Fruit fly (Drosophila melanogaster) whole organism, prepupa: Measurements from ENCODE around the gene Dhc62B.

Experiments used
- Blimp-1 ChIP-seq: fragments of 200-800 bp; sonication (Bioruptor generic); optimal IDR thresholded peaks from 3 replicates; lab custom pipeline; 2017; ENCODE audit warnings: missing biosample characterization, missing genetic modification characterization, mild to moderate bottlenecking, moderate library complexity, missing genetic modification reagents
- CG10631 ChIP-seq: fragments of 200-800 bp; sonication (Bioruptor generic); optimal IDR thresholded peaks from 2 replicates; lab custom pipeline; 2016; ENCODE audit warnings: missing biosample characterization, missing genetic modification characterization
- CG11762 ChIP-seq: fragments of 200-800 bp; sonication (Bioruptor generic); optimal IDR thresholded peaks from 3 replicates; lab custom pipeline; 2016; ENCODE audit warnings: missing biosample characterization, missing genetic modification characterization; ENCODE audit not compliant: insufficient read depth
- CG11902 ChIP-seq: fragments of 200-800 bp; sonication (Bioruptor generic); optimal IDR thresholded peaks from 3 replicates; lab custom pipeline; 2016; ENCODE audit warnings: missing biosample characterization, missing genetic modification characterization
- CG15336 ChIP-seq: fragments of 200-800 bp; sonication (Bioruptor generic); IDR thresholded peaks from 2 replicates; pipeline ENCODE4 v1.3.6; 2022; ENCODE audit warnings: missing biosample characterization, missing genetic modification characterization
- CG1621 ChIP-seq: fragments of 200-800 bp; sonication (Bioruptor generic); optimal IDR thresholded peaks from 3 replicates; lab custom pipeline; 2018; ENCODE audit warnings: missing biosample characterization, mild to moderate bottlenecking, missing genetic modification characterization
- CG31627 ChIP-seq: fragments of 200-800 bp; sonication (Bioruptor generic); optimal IDR thresholded peaks from 3 replicates; lab custom pipeline; 2016; ENCODE audit warnings: missing biosample characterization, missing genetic modification characterization
- CG32006 ChIP-seq: fragments of 200-800 bp; sonication (Bioruptor generic); optimal IDR thresholded peaks from 3 replicates; lab custom pipeline; 2017; ENCODE audit warnings: missing biosample characterization, mild to moderate bottlenecking, missing genetic modification characterization
- CG34406 ChIP-seq: fragments of 200-800 bp; sonication (Bioruptor generic); optimal IDR thresholded peaks from 3 replicates; lab custom pipeline; 2016; ENCODE audit warnings: missing biosample characterization, missing genetic modification characterization
- CG3919 ChIP-seq: fragments of 200-800 bp; sonication (Bioruptor generic); optimal IDR thresholded peaks from 3 replicates; lab custom pipeline; 2016; ENCODE audit warnings: missing biosample characterization, missing genetic modification characterization
- CG6163 ChIP-seq: fragments of 200-800 bp; sonication (Bioruptor generic); IDR thresholded peaks from 3 replicates; pipeline ENCODE4 v1.3.6; 2022; ENCODE audit warnings: missing biosample characterization, missing genetic modification characterization
- CG6808 ChIP-seq: fragments of 200-800 bp; sonication (Bioruptor generic); optimal IDR thresholded peaks from 3 replicates; lab custom pipeline; 2017; ENCODE audit warnings: missing biosample characterization, missing genetic modification characterization, mild to moderate bottlenecking, moderate library complexity, missing genetic modification reagents
- CG6854 ChIP-seq: fragments of 200-800 bp; sonication (Bioruptor generic); optimal IDR thresholded peaks from 2 replicates; lab custom pipeline; 2017; ENCODE audit warnings: missing biosample characterization, mild to moderate bottlenecking, missing genetic modification characterization
- CG8119 ChIP-seq: fragments of 200-800 bp; sonication (Bioruptor generic); IDR thresholded peaks from 3 replicates; pipeline ENCODE4 v1.3.6; 2022; ENCODE audit warnings: missing biosample characterization, missing genetic modification characterization
- CG8632 ChIP-seq: fragments of 200-800 bp; sonication (Bioruptor generic); optimal IDR thresholded peaks from 3 replicates; lab custom pipeline; 2016; ENCODE audit warnings: missing biosample characterization, missing genetic modification characterization
- CG9139 ChIP-seq: fragments of 200-800 bp; sonication (Bioruptor generic); optimal IDR thresholded peaks from 3 replicates; lab custom pipeline; 2017; ENCODE audit warnings: missing biosample characterization, mild to moderate bottlenecking, missing genetic modification characterization
- Eip75B ChIP-seq: fragments of 200-800 bp; sonication (Bioruptor generic); optimal IDR thresholded peaks from 3 replicates; lab custom pipeline; 2016; ENCODE audit warnings: missing biosample characterization, missing genetic modification characterization
- Eip78C ChIP-seq: fragments of 200-800 bp; sonication (Bioruptor generic); peaks from one replicate; lab custom pipeline; 2016; ENCODE audit warnings: missing biosample characterization, missing genetic modification characterization
- Eip93F ChIP-seq: fragments of 200-800 bp; sonication (Bioruptor generic); optimal IDR thresholded peaks from 2 replicates; lab custom pipeline; 2016; ENCODE audit warnings: missing biosample characterization, mild to moderate bottlenecking, missing genetic modification characterization
- Ets96B ChIP-seq: fragments of 200-800 bp; optimal IDR thresholded peaks from 2 replicates; lab custom pipeline; 2019; ENCODE audit warnings: missing biosample characterization, mild to moderate bottlenecking, missing genetic modification characterization, moderate library complexity
- Hr38 ChIP-seq: sonication (Bioruptor generic); optimal IDR thresholded peaks from 2 replicates; lab custom pipeline; 2016; ENCODE audit warnings: missing biosample characterization, missing genetic modification characterization
- Hr39 ChIP-seq: fragments of 200-800 bp; sonication (Bioruptor generic); optimal IDR thresholded peaks from 2 replicates; lab custom pipeline; 2016; ENCODE audit warnings: missing biosample characterization, missing genetic modification characterization
- Hr4 ChIP-seq: fragments of 200-800 bp; sonication (Bioruptor generic); optimal IDR thresholded peaks from 3 replicates; lab custom pipeline; 2016; ENCODE audit warnings: missing biosample characterization, missing genetic modification characterization
- Lpt ChIP-seq: fragments of 200-800 bp; sonication (Bioruptor generic); optimal IDR thresholded peaks from 3 replicates; lab custom pipeline; 2016; ENCODE audit warnings: missing biosample characterization, missing genetic modification characterization
- Met ChIP-seq: fragments of 200-800 bp; sonication (Bioruptor generic); optimal IDR thresholded peaks from 3 replicates; lab custom pipeline; 2016; ENCODE audit warnings: missing biosample characterization, missing genetic modification characterization
- OdsH ChIP-seq: fragments of 200-800 bp; sonication (Bioruptor generic); optimal IDR thresholded peaks from 3 replicates; lab custom pipeline; 2016; ENCODE audit warnings: missing biosample characterization, missing genetic modification characterization
- Sox102F ChIP-seq: fragments of 200-800 bp; sonication (Bioruptor generic); optimal IDR thresholded peaks from 2 replicates; lab custom pipeline; 2016; ENCODE audit warnings: missing biosample characterization, mild to moderate bottlenecking, missing genetic modification characterization
- Sox14 ChIP-seq: fragments of 200-800 bp; sonication (Bioruptor generic); optimal IDR thresholded peaks from 3 replicates; lab custom pipeline; 2016; ENCODE audit warnings: missing biosample characterization, missing genetic modification characterization
- Sox15 ChIP-seq: fragments of 200-800 bp; sonication (Bioruptor generic); optimal IDR thresholded peaks from 3 replicates; lab custom pipeline; 2016; ENCODE audit warnings: missing biosample characterization, missing genetic modification characterization
- achi ChIP-seq: fragments of 200-800 bp; sonication (Bioruptor generic); optimal IDR thresholded peaks from 3 replicates; lab custom pipeline; 2016; ENCODE audit warnings: missing biosample characterization, missing genetic modification characterization
- acj6 ChIP-seq: fragments of 200-800 bp; sonication (Bioruptor generic); optimal IDR thresholded peaks from 3 replicates; lab custom pipeline; 2016; ENCODE audit warnings: missing biosample characterization, missing genetic modification characterization
- dsx ChIP-seq: fragments of 200-800 bp; optimal IDR thresholded peaks from 3 replicates; lab custom pipeline; 2019; ENCODE audit warnings: missing biosample characterization, mild to moderate bottlenecking, missing genetic modification characterization, moderate library complexity; ENCODE audit not compliant: poor library complexity, severe bottlenecking
- eg ChIP-seq: fragments of 200-800 bp; sonication (Bioruptor generic); IDR thresholded peaks from 3 replicates; pipeline ENCODE4 v1.3.6; 2022; ENCODE audit warnings: missing biosample characterization, missing genetic modification characterization
- lz ChIP-seq: fragments of 200-800 bp; sonication (Bioruptor generic); optimal IDR thresholded peaks from 3 replicates; lab custom pipeline; 2016; ENCODE audit warnings: missing biosample characterization, missing genetic modification characterization
- pdm3 ChIP-seq: fragments of 200-800 bp; sonication (Bioruptor generic); optimal IDR thresholded peaks from 3 replicates; lab custom pipeline; 2016; ENCODE audit warnings: missing biosample characterization, missing genetic modification characterization
- ss ChIP-seq, 2 experiments: fragments of 200-800 bp; sonication (Bioruptor generic); optimal IDR thresholded peaks; 2 replicates in 1 of 2; 3 replicates in 1 of 2; lab custom pipeline; 2017 to 2018; ENCODE audit warnings: mild to moderate bottlenecking in 2 of 2, missing biosample characterization in 2 of 2, missing genetic modification characterization in 2 of 2, moderate library complexity in 1 of 2
- svp ChIP-seq: fragments of 200-800 bp; sonication (Bioruptor generic); peaks from one replicate; lab custom pipeline; 2016; ENCODE audit warnings: missing biosample characterization, missing genetic modification characterization
- topi ChIP-seq: fragments of 200-800 bp; sonication (Bioruptor generic); optimal IDR thresholded peaks from 3 replicates; lab custom pipeline; 2016; ENCODE audit warnings: missing biosample characterization, missing genetic modification characterization

Dhc62B gene

dm6 chr3L:1772593-1772992 lies 1.0 kb upstream of the Dhc62B start:
- TF ChIP-seq pdm3 (GFP tag; lab: Kevin White, UChicago) (no peak), CG34406 (GFP tag; lab: Kevin White, UChicago) (no peak), eg (GFP tag; lab: Robert Waterston, UW) (no peak), CG31627 (no peak), CG11762 (GFP tag; lab: Kevin White, UChicago) (no peak)

dm6 chr3L:1756143-1756542 lies 15.4 kb downstream of the Dhc62B start, which contains the start of gene CG8001:
CG8001 (plus strand) TSS chr3L:1756159.
- TF ChIP-seq achi (no peak), CG1621 (tag; lab: Kevin White, UChicago) (peak; percentile 68)

dm6 chr3L:1755458-1755984 lies 16.0 kb downstream of the Dhc62B start, which contains the start of gene Cht2:
Cht2 (minus strand) TSS chr3L:1755934.
- TF ChIP-seq CG8119 (GFP tag; lab: Robert Waterston, UW) (peak; percentile 53; the same call in 2 of the 3 replicates), dsx (GFP tag; lab: Kevin White, UChicago) (peak; percentile 63), CG6163 (GFP tag; lab: Robert Waterston, UW) (peak; percentile 68), CG1621 (tag; lab: Kevin White, UChicago) (peak; percentile 41), CG31627 (no peak), acj6 (GFP tag; lab: Kevin White, UChicago) (no peak), topi (GFP tag; lab: Kevin White, UChicago) (no peak), Sox102F (GFP tag; lab: Kevin White, UChicago) (peak; percentile 32), CG9139 (GFP tag; lab: Kevin White, UChicago) (peak; percentile 49), Ets96B (tag; lab: Kevin White, UChicago) (no peak), CG6808 (GFP tag; lab: Kevin White, UChicago) (peak; percentile 25), Hr4 (GFP tag; lab: Kevin White, UChicago) (no peak), eg (GFP tag; lab: Robert Waterston, UW) (peak; percentile 67; the same call in 1 of the 3 replicates), CG15336 (GFP tag; lab: Robert Waterston, UW) (peak; percentile 54; the same call in 1 of the 2 replicates), ss (GFP tag; optimal IDR thresholded peaks at IDR 0.05; lab: Kevin White, UChicago) (peak; percentile 42 to 61), CG3919 (no peak), Eip93F (GFP tag; lab: Kevin White, UChicago) (peak; percentile 1), Eip78C (peak; percentile 62), CG6854 (GFP tag; lab: Kevin White, UChicago) (peak; percentile 50), CG32006 (GFP tag; lab: Kevin White, UChicago) (no peak), OdsH (no peak), CG11762 (GFP tag; lab: Kevin White, UChicago) (no peak), CG10631 (GFP tag; lab: Kevin White, UChicago) (no peak), Lpt (peak; percentile 69)
- TF ChIP-seq, all 60 proteins: peak for 14

- TF ChIP-seq Blimp-1 (GFP tag; lab: Kevin White, UChicago) = peak; percentile 77
- no peak for TF ChIP-seq CG8632 (GFP tag; lab: Kevin White, UChicago)
Observed at dm6 chr3L:1754935-1755334, 16.6 kb downstream of the Dhc62B start.

dm6 chr3L:1754262-1754661 lies 17.3 kb downstream of the Dhc62B start:
- no peak for TF ChIP-seq CG34406 (GFP tag; lab: Kevin White, UChicago)
- peak; percentile 91 for TF ChIP-seq dsx (GFP tag; lab: Kevin White, UChicago)

- TF ChIP-seq Hr38 (no peak), acj6 (GFP tag; lab: Kevin White, UChicago) (no peak), lz (GFP tag; lab: Kevin White, UChicago) (no peak), CG1621 (tag; lab: Kevin White, UChicago) (no peak), OdsH (no peak), CG10631 (GFP tag; lab: Kevin White, UChicago) (no peak), Sox102F (GFP tag; lab: Kevin White, UChicago) (no peak), CG9139 (GFP tag; lab: Kevin White, UChicago) (no peak), CG11762 (GFP tag; lab: Kevin White, UChicago) (no peak), Eip75B (GFP tag; lab: Kevin White, UChicago) (no peak), ss (GFP tag; optimal IDR thresholded peaks at IDR 0.05; lab: Kevin White, UChicago) (peak in 1 of 2 experiments; percentile 25), CG11902 (GFP tag; lab: Kevin White, UChicago) (no peak), Met (GFP tag; lab: Kevin White, UChicago) (peak; percentile 5), Eip78C (peak; percentile 57), Eip93F (GFP tag; lab: Kevin White, UChicago) (no peak), Sox15 (no peak), Sox14 (GFP tag; lab: Kevin White, UChicago) (no peak), CG32006 (GFP tag; lab: Kevin White, UChicago) (peak; percentile 5), Hr39 (GFP tag; lab: Kevin White, UChicago) (no peak), pdm3 (GFP tag; lab: Kevin White, UChicago) (no peak), CG3919 (no peak), svp (peak; percentile 38), Hr4 (GFP tag; lab: Kevin White, UChicago) (no peak)
Observed at dm6 chr3L:1748218-1748617, 23.3 kb downstream of the Dhc62B start.
